Fruit fly (Drosophila melanogaster): ENCODE data around the gene Sf3b5.
A peak's percentile ranks its signal among the peaks of the same experiment; 100 is the strongest.

The Sf3b5 gene

dm6 chr3R:9008202-9008601, 6.9 kb downstream of the Sf3b5 start, which contains the start of gene CG11983 (continued):
- no peak for TF ChIP-seq Lpt (GFP tag; optimal IDR thresholded peaks at IDR 0.05)
- no peak for TF ChIP-seq net (GFP tag; optimal IDR thresholded peaks at IDR 0.05)
- no peak for TF ChIP-seq lz (GFP tag; optimal IDR thresholded peaks at IDR 0.05)
- TF ChIP-seq CG3032 (tag; optimal IDR thresholded peaks at IDR 0.05), result peak; percentile 16
- no peak for TF ChIP-seq acj6 (GFP tag; optimal IDR thresholded peaks at IDR 0.05)
- no peak for TF ChIP-seq CG10631 (GFP tag; optimal IDR thresholded peaks at IDR 0.05)
- TF ChIP-seq fkh (GFP tag; optimal IDR thresholded peaks at IDR 0.05), result peak; percentile 39
- no peak for TF ChIP-seq CG10669 (GFP tag; optimal IDR thresholded peaks at IDR 0.05)
- TF ChIP-seq CG6854 (GFP tag; optimal IDR thresholded peaks at IDR 0.05), result no peak
- TF ChIP-seq Smox (GFP tag; optimal IDR thresholded peaks at IDR 0.05), result no peak
- TF ChIP-seq CG8319 (GFP tag; optimal IDR thresholded peaks at IDR 0.05), result no peak
- no peak for TF ChIP-seq Hr4 (GFP tag; optimal IDR thresholded peaks at IDR 0.05)
- 0 out of 3 replicates have a peak, but pooled peaks have one; percentile 23 for TF ChIP-seq CG6163 (GFP tag; IDR thresholded peaks at IDR 0.05)
- no peak for TF ChIP-seq CG6276 (GFP tag; optimal IDR thresholded peaks at IDR 0.05)
- TF ChIP-seq dsx (GFP tag; optimal IDR thresholded peaks at IDR 0.05; ENCODE audit: poor library complexity, severe bottlenecking), result no peak
- no peak for TF ChIP-seq eg (GFP tag; IDR thresholded peaks at IDR 0.05)
- TF ChIP-seq Eip78C (GFP tag), result peak; percentile 60
- TF ChIP-seq Blimp-1 (GFP tag; optimal IDR thresholded peaks at IDR 0.05), result no peak

DNA sequence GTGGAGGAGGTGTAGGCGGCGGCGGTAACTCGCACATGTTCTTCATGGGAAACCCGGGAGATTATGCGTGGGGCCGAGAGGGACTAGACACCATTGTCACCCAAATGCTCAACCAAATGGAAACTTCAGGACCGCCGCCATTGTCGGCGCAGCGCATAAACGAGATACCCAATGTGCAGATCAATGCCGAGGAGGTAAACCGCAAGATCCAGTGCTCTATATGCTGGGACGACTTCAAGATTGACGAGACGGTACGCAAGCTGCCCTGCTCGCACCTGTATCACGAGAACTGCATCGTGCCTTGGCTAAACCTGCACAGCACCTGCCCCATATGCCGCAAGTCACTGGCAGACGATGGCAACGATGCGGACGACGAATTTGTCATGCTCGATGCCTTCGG, 7.9 kb downstream of the Sf3b5 start:
- TF ChIP-seq Hr4 (GFP tag; optimal IDR thresholded peaks at IDR 0.05), result no peak
- TF ChIP-seq CG8632 (GFP tag; optimal IDR thresholded peaks at IDR 0.05), result no peak
- no peak for TF ChIP-seq CG6808 (GFP tag; optimal IDR thresholded peaks at IDR 0.05)
- TF ChIP-seq Blimp-1 (GFP tag; optimal IDR thresholded peaks at IDR 0.05), result no peak
- TF ChIP-seq fkh (GFP tag; optimal IDR thresholded peaks at IDR 0.05), result no peak
- TF ChIP-seq Eip75B (GFP tag; optimal IDR thresholded peaks at IDR 0.05), result no peak
- TF ChIP-seq Sox14 (GFP tag; optimal IDR thresholded peaks at IDR 0.05), result no peak
- no peak for TF ChIP-seq CG4318 (GFP tag; optimal IDR thresholded peaks at IDR 0.05)
- no peak for TF ChIP-seq eg (GFP tag; IDR thresholded peaks at IDR 0.05)
- no peak for TF ChIP-seq topi (GFP tag; optimal IDR thresholded peaks at IDR 0.05)
- TF ChIP-seq CG15336 (GFP tag; IDR thresholded peaks at IDR 0.05), result no peak
- no peak for TF ChIP-seq CG32006 (GFP tag; optimal IDR thresholded peaks at IDR 0.05)
- TF ChIP-seq esn (GFP tag; optimal IDR thresholded peaks at IDR 0.05), result no peak

dm6 chr3R:9006129-9006528, 9.0 kb downstream of the Sf3b5 start, which contains the start of the genes Prosbeta3 and Iru:
Gene Prosbeta3, minus strand, starts transcription at chr3R:9006226.
Gene Iru, plus strand, starts transcription at chr3R:9006456.
- TF ChIP-seq fd59A (GFP tag; optimal IDR thresholded peaks at IDR 0.05), result no peak
- TF ChIP-seq CG16779 (tag; optimal IDR thresholded peaks at IDR 0.05), result no peak
- no peak for TF ChIP-seq Blimp-1 (GFP tag; optimal IDR thresholded peaks at IDR 0.05)
- no peak for TF ChIP-seq CG11762 (GFP tag; optimal IDR thresholded peaks at IDR 0.05; ENCODE audit: insufficient read depth)
- TF ChIP-seq net (GFP tag; optimal IDR thresholded peaks at IDR 0.05), result no peak
- TF ChIP-seq Sox14 (GFP tag; optimal IDR thresholded peaks at IDR 0.05), result peak; percentile 13
- no peak for TF ChIP-seq CG6854 (GFP tag; optimal IDR thresholded peaks at IDR 0.05)
- peak; percentile 86 for TF ChIP-seq fkh (GFP tag; optimal IDR thresholded peaks at IDR 0.05)
- no peak for TF ChIP-seq achi (GFP tag; optimal IDR thresholded peaks at IDR 0.05)
- TF ChIP-seq CG1621 (tag; optimal IDR thresholded peaks at IDR 0.05), result no peak
- no peak for TF ChIP-seq acj6 (GFP tag; optimal IDR thresholded peaks at IDR 0.05)
- TF ChIP-seq CG6276 (GFP tag; optimal IDR thresholded peaks at IDR 0.05), result no peak
- TF ChIP-seq CG6163 (GFP tag; IDR thresholded peaks at IDR 0.05), result no peak
- no peak for TF ChIP-seq CG8632 (GFP tag; optimal IDR thresholded peaks at IDR 0.05)
- no peak for TF ChIP-seq dac (GFP tag; optimal IDR thresholded peaks at IDR 0.05)
- TF ChIP-seq fd85E (GFP tag; optimal IDR thresholded peaks at IDR 0.05), result no peak
- TF ChIP-seq pdm3 (GFP tag; optimal IDR thresholded peaks at IDR 0.05), result no peak
- no peak for TF ChIP-seq Eip93F (GFP tag; optimal IDR thresholded peaks at IDR 0.05)
- no peak for TF ChIP-seq spab (GFP tag; optimal IDR thresholded peaks at IDR 0.05)
- TF ChIP-seq svp (GFP tag), result no peak
- TF ChIP-seq Eip78C (GFP tag), result peak; percentile 64
- TF ChIP-seq Hr39 (GFP tag; optimal IDR thresholded peaks at IDR 0.05), result no peak
- TF ChIP-seq CG3919 (GFP tag; optimal IDR thresholded peaks at IDR 0.05), result no peak
- no peak for TF ChIP-seq CG32006 (GFP tag; optimal IDR thresholded peaks at IDR 0.05)
- no peak for TF ChIP-seq CG6792 (GFP tag; optimal IDR thresholded peaks at IDR 0.05)
- no peak for TF ChIP-seq CG7368 (GFP tag; optimal IDR thresholded peaks at IDR 0.05)
- TF ChIP-seq CG31627 (GFP tag; optimal IDR thresholded peaks at IDR 0.05), result no peak
- TF ChIP-seq ss (GFP tag; optimal IDR thresholded peaks at IDR 0.05), result no peak
- no peak for TF ChIP-seq salr (GFP tag; optimal IDR thresholded peaks at IDR 0.05)
- peak; percentile 53 for TF ChIP-seq dsx (GFP tag; optimal IDR thresholded peaks at IDR 0.05; ENCODE audit: poor library complexity, severe bottlenecking)
- peak; percentile 2 for TF ChIP-seq esn (GFP tag; optimal IDR thresholded peaks at IDR 0.05)
- TF ChIP-seq CG4318 (GFP tag; optimal IDR thresholded peaks at IDR 0.05), result no peak
- no peak for TF ChIP-seq OdsH (GFP tag; optimal IDR thresholded peaks at IDR 0.05)
- TF ChIP-seq Hr38 (GFP tag; optimal IDR thresholded peaks at IDR 0.05), result no peak
